Worm (Caenorhabditis elegans): ENCODE data around the gene phyh-1.

DNA sequence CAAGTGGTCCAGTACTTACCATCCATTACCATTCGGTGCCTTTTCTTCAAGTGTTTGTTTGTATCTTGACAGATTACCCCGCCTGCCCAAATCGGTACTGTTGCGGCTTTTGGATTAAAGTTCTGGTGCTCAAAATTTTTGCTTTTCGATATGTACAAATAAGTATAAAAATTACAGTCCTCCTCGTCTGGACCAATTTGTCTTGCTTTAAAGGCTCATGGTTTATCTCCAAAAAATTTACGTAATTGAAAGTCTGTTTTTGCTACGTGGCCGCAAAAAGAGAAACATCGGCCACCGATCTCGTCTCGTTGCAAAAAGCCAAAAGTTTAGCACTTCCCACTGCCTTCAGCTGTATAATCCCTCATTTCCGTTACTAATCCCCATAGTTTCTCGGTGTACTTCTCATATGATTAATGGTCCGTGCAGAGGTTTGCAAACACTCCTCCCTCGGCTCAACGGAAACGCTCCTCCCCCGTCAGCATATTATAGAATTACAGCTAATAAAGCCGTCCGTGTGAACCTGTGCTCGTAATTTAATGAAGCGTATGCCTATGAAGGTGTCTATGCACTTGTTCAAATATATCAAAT lies 8.2 kb upstream of the phyh-1 start:
- TF ChIP-seq ztf-29 (GFP tag; IDR thresholded peaks at IDR 0.05): no peak
- TF ChIP-seq cog-1 (tag; optimal IDR thresholded peaks at IDR 0.05): no peak
- TF ChIP-seq flt-1 (GFP tag; IDR thresholded peaks at IDR 0.05): no peak
- no peak for TF ChIP-seq tab-1 (GFP tag; IDR thresholded peaks at IDR 0.05)
- no peak for TF ChIP-seq ztf-23 (GFP tag; IDR thresholded peaks at IDR 0.05)
- TF ChIP-seq ref-1 (GFP tag; conservative IDR thresholded peaks at IDR 0.05): no peak
- TF ChIP-seq klf-2 (GFP tag; conservative IDR thresholded peaks at IDR 0.05): no peak
- no peak for TF ChIP-seq T22C8.4 (GFP tag; IDR thresholded peaks at IDR 0.05)
- TF ChIP-seq med-1 (GFP tag; optimal IDR thresholded peaks at IDR 0.05; ENCODE audit: insufficient read depth): no peak
